Fruit fly (Drosophila melanogaster) whole organism, wandering third instar larva: ENCODE measurements around the gene CG9016.

ENCODE experiments used
- Hr78 ChIP-seq: fragments of >200 bp; optimal IDR thresholded peaks from 2 replicates; lab custom pipeline; 2017; ENCODE audit warnings: missing biosample characterization, missing genetic modification characterization
- Jra ChIP-seq: sonication (Bioruptor generic); optimal IDR thresholded peaks from 2 replicates; lab custom pipeline; 2016; ENCODE audit warnings: missing biosample characterization, missing genetic modification characterization
- Mio ChIP-seq: sonication (Bioruptor generic); optimal IDR thresholded peaks from 2 replicates; lab custom pipeline; 2016; ENCODE audit warnings: missing biosample characterization, missing genetic modification characterization
- N ChIP-seq: fragments of >200 bp; optimal IDR thresholded peaks from 2 replicates; lab custom pipeline; 2018; ENCODE audit warnings: missing biosample characterization, missing external identifiers, missing genetic modification characterization
- Rel ChIP-seq, 2 experiments: fragments of 200-800 bp; sonication (Bioruptor generic) in 1 of 2; optimal IDR thresholded peaks; 2 replicates in 1 of 2; 3 replicates in 1 of 2; lab custom pipeline; 2016 to 2019; ENCODE audit warnings: mild to moderate bottlenecking in 2 of 2, missing biosample characterization in 2 of 2, missing genetic modification characterization in 2 of 2, moderate library complexity in 1 of 2
- psq ChIP-seq: fragments of 200-800 bp; sonication (Bioruptor generic); optimal IDR thresholded peaks from 3 replicates; lab custom pipeline; 2017; ENCODE audit warnings: missing biosample characterization, mild to moderate bottlenecking, missing genetic modification characterization, moderate library complexity

- TF ChIP-seq Mio = no peak
- no peak for TF ChIP-seq Jra (GFP tag; lab: Kevin White, UChicago)
- TF ChIP-seq Hr78 (GFP tag; lab: Kevin White, UChicago) = no peak
- no peak for TF ChIP-seq Rel (GFP tag; optimal IDR thresholded peaks at IDR 0.05; lab: Kevin White, UChicago)
- no peak for TF ChIP-seq Rel (tag; optimal IDR thresholded peaks at IDR 0.05; lab: Kevin White, UChicago)
- TF ChIP-seq N = no peak
- TF ChIP-seq psq = no peak
These were observed 35.2 kb upstream of the CG9016 start, which contains the start of gene Vm26Ac for dm6 chr2L:5958581-5959177.
